Worm (Caenorhabditis elegans) whole organism, L4/young adult: ENCODE data around the gene C08E3.15.

Experiments used
- dao-5 ChIP-seq: sonication (generic microtip); optimal IDR thresholded peaks from 2 replicates; lab custom pipeline; 2016; ENCODE audit warnings: missing genotype, missing genetic modification characterization, moderate library complexity, missing compliant biosample characterization
- him-1 ChIP-seq: sonication (generic microtip); optimal IDR thresholded peaks from 2 replicates; lab custom pipeline; 2016; ENCODE audit warnings: missing genotype, missing genetic modification reagents, missing genetic modification characterization, missing compliant biosample characterization

DNA sequence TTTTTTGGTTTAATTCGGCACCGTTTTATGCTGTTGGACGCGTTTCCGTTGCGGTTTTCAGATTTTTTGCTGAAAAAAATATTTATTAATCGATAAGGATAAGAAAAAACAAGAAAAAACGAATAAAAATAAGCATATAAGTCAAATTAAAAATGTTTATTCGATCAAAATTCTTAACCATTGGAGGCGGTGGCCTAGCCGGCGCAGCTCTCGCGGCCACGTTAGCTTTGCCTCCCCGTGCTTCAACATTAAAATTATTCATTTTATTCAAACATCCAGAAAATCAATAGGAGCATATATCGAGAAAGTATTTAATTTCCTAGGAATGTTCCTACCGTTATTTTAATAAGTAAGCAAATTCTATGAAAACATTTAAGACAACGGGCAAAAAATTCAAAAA is 35.2 kb upstream of the C08E3.15 start, which contains the start of gene ZC204.14:
- no peak for TF ChIP-seq him-1 (tag; lab: Kevin White, UChicago)
- no peak for TF ChIP-seq dao-5
